Fruit fly (Drosophila melanogaster) ovary, adult (tissue): Measurements from ENCODE around the gene CG5188.

Experiments used
- CG17801 ChIP-seq: fragments of 200-800 bp; optimal IDR thresholded peaks from 2 replicates; lab custom pipeline; 2019; ENCODE audit warnings: missing biosample characterization, mild to moderate bottlenecking, missing genetic modification characterization, moderate library complexity; ENCODE audit not compliant: partially characterized antibody

The CG5188 gene

DNA sequence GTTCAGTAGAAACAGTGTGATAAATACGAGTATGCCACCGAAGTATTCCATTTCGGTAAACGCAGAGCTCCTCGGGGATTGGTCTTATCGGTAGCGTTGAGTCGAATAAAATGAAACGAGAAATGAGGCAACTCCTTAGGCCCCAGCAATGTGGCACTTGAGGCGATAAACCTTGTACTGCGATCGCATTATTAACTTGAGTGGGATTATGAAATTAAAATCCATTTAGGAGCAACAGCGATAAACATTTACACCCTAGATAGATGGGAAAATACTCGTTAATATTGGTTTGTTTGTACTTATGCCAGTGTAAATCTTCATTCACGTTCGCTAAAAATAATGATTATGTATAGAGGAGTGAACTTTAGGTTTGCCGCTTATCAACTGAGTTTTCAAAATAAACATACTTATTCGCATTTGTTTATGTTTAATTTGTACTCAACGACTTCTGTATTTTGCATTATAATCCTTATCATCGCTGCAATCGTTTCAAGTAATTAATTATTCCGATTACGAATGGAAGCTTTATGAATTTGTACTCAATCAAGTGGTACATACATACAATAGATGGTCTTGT is 27.4 kb downstream of the CG5188 start:
- no peak for TF ChIP-seq CG17801 (GFP tag; lab: Kevin White, UChicago)

- peak; percentile 45 for TF ChIP-seq CG17801 (GFP tag; lab: Kevin White, UChicago)
Measured at dm6 chr2L:10457191-10457899, 28.7 kb downstream of the CG5188 start, which contains the start of the genes LManI and LManII. LManI (minus strand) TSS chr2L:10457241. LManII (plus strand) TSS chr2L:10457658.

dm6 chr2L:10458979-10459378 is 30.4 kb downstream of the CG5188 start:
- TF ChIP-seq CG17801 (GFP tag; lab: Kevin White, UChicago) = no peak

DNA sequence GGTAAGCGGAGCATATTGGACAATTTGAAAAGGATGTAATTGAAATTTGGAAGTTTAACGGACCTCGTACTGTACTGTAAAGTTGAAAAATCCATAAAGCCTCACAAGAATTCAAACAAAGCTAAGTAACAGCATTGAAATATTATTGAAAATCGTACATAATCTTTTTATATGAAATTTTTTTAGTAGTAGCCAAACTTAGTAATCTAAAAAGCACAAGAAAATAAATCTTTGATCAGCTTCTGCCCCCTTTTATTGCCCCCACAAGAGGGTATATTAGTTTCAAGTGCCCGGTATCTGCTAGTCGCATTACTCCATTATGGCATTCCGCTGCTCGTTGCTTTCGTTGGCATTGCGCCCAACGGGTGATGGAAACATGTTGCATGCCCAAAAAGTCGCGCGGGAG is 38.2 kb downstream of the CG5188 start:
- no peak for TF ChIP-seq CG17801 (GFP tag; lab: Kevin White, UChicago)

dm6 chr2L:10468388-10468787 is 39.8 kb downstream of the CG5188 start:
- TF ChIP-seq CG17801 (GFP tag; lab: Kevin White, UChicago) = no peak

DNA sequence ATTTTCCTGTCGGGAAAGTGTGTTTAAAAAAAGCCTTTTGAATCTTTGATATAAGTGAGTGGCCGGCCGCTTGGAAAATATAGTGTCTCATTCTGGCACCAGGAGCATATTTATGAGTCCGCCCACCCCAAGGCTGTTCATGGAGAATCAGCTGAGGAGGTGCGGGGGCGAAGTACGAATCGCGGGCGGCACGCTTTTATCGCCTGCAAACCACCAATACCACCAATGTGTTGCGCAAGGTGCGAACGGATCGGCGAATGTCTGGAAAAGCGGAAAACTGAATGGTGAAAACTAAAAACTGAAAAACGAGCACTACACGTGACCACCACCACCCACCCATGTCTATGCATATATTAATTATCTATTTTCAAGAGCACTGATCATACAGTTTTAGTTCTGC is 40.3 kb downstream of the CG5188 start:
- TF ChIP-seq CG17801 (GFP tag; lab: Kevin White, UChicago) = no peak

- TF ChIP-seq CG17801 (GFP tag; lab: Kevin White, UChicago) = no peak
Measured at dm6 chr2L:10470211-10470610, 41.6 kb downstream of the CG5188 start.

DNA sequence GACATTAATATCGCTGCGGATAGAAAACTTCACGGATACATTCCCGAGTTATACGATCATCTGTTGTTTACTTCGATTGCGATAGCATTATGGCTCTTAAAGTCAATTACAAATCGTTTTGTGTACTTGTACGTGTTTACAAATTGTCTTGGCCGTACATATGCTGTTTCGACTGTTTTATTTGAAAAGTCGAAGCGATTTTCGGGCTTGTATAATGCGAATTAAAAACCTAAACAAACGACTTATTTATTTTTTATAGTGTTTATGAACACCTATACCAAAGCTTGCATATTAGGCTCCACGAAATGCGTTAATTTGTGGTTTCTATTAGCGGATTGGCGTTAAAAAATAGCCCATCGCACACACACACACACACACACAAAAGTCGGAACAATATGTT is 43.6 kb downstream of the CG5188 start:
- no peak for TF ChIP-seq CG17801 (GFP tag; lab: Kevin White, UChicago)

dm6 chr2L:10474268-10474678 is 45.6 kb downstream of the CG5188 start, which contains the start of gene RluA-1:
RluA-1 (minus strand) TSS chr2L:10474349.
- TF ChIP-seq CG17801 (GFP tag; lab: Kevin White, UChicago) = peak; percentile 72

dm6 chr2L:10474815-10475214 is 46.2 kb downstream of the CG5188 start:
- TF ChIP-seq CG17801 (GFP tag; lab: Kevin White, UChicago) = no peak

dm6 chr2L:10476879-10477278 is 48.2 kb downstream of the CG5188 start, which contains the start of gene RluA-2:
RluA-2 (plus strand) TSS chr2L:10477073.
- no peak for TF ChIP-seq CG17801 (GFP tag; lab: Kevin White, UChicago)
